Worm (Caenorhabditis elegans) whole organism, L1 larva: ENCODE results near the gene rpl-23.

ENCODE experiments used
- C04F5.9 ChIP-seq: sonication (generic microtip); optimal IDR thresholded peaks from 2 replicates; lab custom pipeline; 2016; ENCODE audit warnings: missing genetic modification characterization, missing compliant biosample characterization
- pqm-1 ChIP-seq: sonication (generic microtip); optimal IDR thresholded peaks from 3 replicates; lab custom pipeline; 2017; ENCODE audit warnings: missing biosample characterization, missing genetic modification characterization

DNA sequence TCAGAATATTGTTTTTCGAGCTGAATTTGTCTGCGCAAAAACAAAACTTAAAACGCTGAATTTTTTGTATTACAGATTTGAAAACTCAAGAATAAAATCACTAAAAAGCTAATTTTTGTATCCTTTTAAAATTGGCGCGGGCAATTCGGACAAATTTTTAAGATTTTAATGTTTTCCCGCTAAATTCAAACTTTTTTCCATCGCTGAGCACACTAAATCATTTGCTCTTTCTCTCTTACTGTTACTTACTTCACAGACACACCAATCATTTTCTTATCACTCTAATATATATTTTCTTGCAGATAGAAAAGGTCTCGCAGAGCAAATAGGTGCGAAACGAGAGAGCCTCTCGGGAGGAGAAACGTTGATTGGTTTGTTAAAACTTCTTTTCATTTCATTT, 42.0 kb downstream of the rpl-23 start, which contains the start of gene par-3:
- TF ChIP-seq pqm-1 (tag; lab: Kevin White, UChicago) = no peak
- TF ChIP-seq C04F5.9 (tag; lab: Kevin White, UChicago) = no peak
